Worm (Caenorhabditis elegans) whole organism, early embryonic: ENCODE measurements around the gene srsx-10.

Experiments
- B0310.2 ChIP-seq: sonication (generic microtip); optimal IDR thresholded peaks from 2 replicates; lab custom pipeline; 2016; ENCODE audit warnings: mild to moderate bottlenecking, missing genetic modification characterization, missing compliant biosample characterization
- F13C5.2 ChIP-seq: sonication (generic microtip); optimal IDR thresholded peaks from 2 replicates; lab custom pipeline; 2017; ENCODE audit warnings: mild to moderate bottlenecking, missing genetic modification characterization, inconsistent platforms, missing compliant biosample characterization
- aly-1 ChIP-seq: sonication (generic microtip); optimal IDR thresholded peaks from 2 replicates; lab custom pipeline; 2016; ENCODE audit warnings: missing genetic modification characterization, missing compliant biosample characterization
- ama-1 ChIP-seq: fragments of 150-350 bp; optimal IDR thresholded peaks from 2 replicates; lab custom pipeline; 2014
- ceh-13 ChIP-seq: fragments of 200-800 bp; sonication (Bioruptor generic); optimal IDR thresholded peaks from 2 replicates; lab custom pipeline; 2018; ENCODE audit warnings: mild to moderate bottlenecking, missing genetic modification characterization, missing compliant biosample characterization
- ceh-36 ChIP-seq: sonication (generic microtip); optimal IDR thresholded peaks from 2 replicates; lab custom pipeline; 2016; ENCODE audit warnings: missing genetic modification characterization, inconsistent platforms, missing compliant biosample characterization
- ets-7 ChIP-seq: sonication (generic microtip); optimal IDR thresholded peaks from 2 replicates; lab custom pipeline; 2016; ENCODE audit warnings: missing genotype, missing genetic modification characterization, missing compliant biosample characterization
- flt-1 ChIP-seq: fragments of 200-800 bp; sonication (Bioruptor generic); IDR thresholded peaks from 2 replicates; pipeline ENCODE4 v1.3.6; 2022; ENCODE audit warnings: missing genetic modification characterization, missing compliant biosample characterization
- hmbx-1 ChIP-seq: sonication (generic microtip); optimal IDR thresholded peaks from 2 replicates; lab custom pipeline; 2016; ENCODE audit warnings: mild to moderate bottlenecking, missing genetic modification characterization, missing compliant biosample characterization
- hmg-4 ChIP-seq: fragments of 200-800 bp; sonication (Bioruptor generic); optimal IDR thresholded peaks from 2 replicates; lab custom pipeline; 2018; ENCODE audit warnings: mild to moderate bottlenecking, missing genetic modification characterization, missing compliant biosample characterization
- hnd-1 ChIP-seq: sonication (generic microtip); optimal IDR thresholded peaks from 2 replicates; lab custom pipeline; 2016; ENCODE audit warnings: missing genetic modification characterization, missing compliant biosample characterization
- pes-1 ChIP-seq: fragments of 200-800 bp; sonication (Bioruptor generic); IDR thresholded peaks from 2 replicates; pipeline ENCODE4 v1.3.6; 2022; ENCODE audit warnings: missing genetic modification reagents, missing genetic modification characterization, missing compliant biosample characterization
- scrt-1 ChIP-seq: fragments of 200-800 bp; sonication (Bioruptor generic); IDR thresholded peaks from 2 replicates; pipeline ENCODE4 v1.3.6; 2022; ENCODE audit warnings: missing genetic modification characterization, missing compliant biosample characterization
- sea-1 ChIP-seq: fragments of 200-800 bp; sonication (Bioruptor generic); conservative IDR thresholded peaks from 2 replicates; pipeline ENCODE4 v1.3.6; 2022; ENCODE audit warnings: missing genetic modification characterization, missing compliant biosample characterization
- tbx-11 ChIP-seq: fragments of 200-800 bp; sonication (Bioruptor generic); IDR thresholded peaks from 2 replicates; pipeline ENCODE4 v1.3.6; 2022; ENCODE audit warnings: missing genetic modification characterization, missing compliant biosample characterization
- tbx-37 ChIP-seq: fragments of 200-800 bp; sonication (Bioruptor generic); conservative IDR thresholded peaks from 2 replicates; pipeline ENCODE4 v1.3.6; 2022; ENCODE audit warnings: missing genetic modification reagents, missing genetic modification characterization, missing compliant biosample characterization
- tra-4 ChIP-seq: sonication (generic microtip); optimal IDR thresholded peaks from 2 replicates; lab custom pipeline; 2017; ENCODE audit warnings: missing genetic modification characterization, missing compliant biosample characterization

Gene srsx-10

DNA sequence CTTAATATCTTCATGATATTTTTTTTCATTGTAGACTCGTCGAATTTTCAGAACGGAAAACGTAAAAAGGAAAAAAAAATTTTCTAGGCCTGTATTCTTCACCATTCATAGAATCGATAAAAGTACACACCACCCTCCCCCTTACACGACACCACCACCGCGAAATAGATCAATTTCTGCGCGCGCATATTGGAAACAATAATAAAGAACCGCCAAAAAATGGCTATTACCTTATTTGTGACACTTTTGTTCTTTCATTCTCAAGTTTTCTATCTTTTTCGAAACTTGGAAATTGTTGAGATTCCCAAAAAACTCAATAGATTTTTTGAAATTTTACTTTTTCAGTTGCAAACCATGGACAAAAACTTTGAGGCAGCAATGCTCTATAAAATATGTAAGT is 563 bp upstream of the srsx-10 start, which contains the start of gene F26G5.1:
F26G5.1 (plus strand) TSS at position 339 of the 400 bp plus-strand sequence.
- TF ChIP-seq sea-1 (GFP tag; lab: Robert Waterston, UW), result no peak
- TF ChIP-seq flt-1 (GFP tag; lab: Robert Waterston, UW), result no peak
- TF ChIP-seq tra-4, result no peak

- TF ChIP-seq tra-4 (no peak), pes-1 (no peak), ceh-36 (tag; lab: Kevin White, UChicago) (no peak), scrt-1 (GFP tag; lab: Robert Waterston, UW) (no peak), aly-1 (tag; lab: Kevin White, UChicago) (no peak), hmbx-1 (no peak), flt-1 (GFP tag; lab: Robert Waterston, UW) (no peak), tbx-37 (GFP tag; lab: Robert Waterston, UW) (no peak)
Measured at ce11 chrV:4972943-4973342, 1.6 kb downstream of the srsx-10 start, which contains the start of gene srsx-9. Gene srsx-9 (minus strand): TSS chrV:4973043.

ce11 chrV:4969503-4969902 is 5.1 kb downstream of the srsx-10 start:
- no peak for TF ChIP-seq pes-1
- no peak for TF ChIP-seq tbx-37 (GFP tag; lab: Robert Waterston, UW)
- no peak for TF ChIP-seq ets-7
- no peak for TF ChIP-seq tbx-11
- TF ChIP-seq hnd-1 (tag; lab: Kevin White, UChicago), result no peak
- no peak for TF ChIP-seq ama-1 (lab: Kevin White, UChicago)
- TF ChIP-seq ceh-13 (GFP tag; lab: Kevin White, UChicago), result no peak
- no peak for TF ChIP-seq F13C5.2
- no peak for TF ChIP-seq sea-1 (GFP tag; lab: Robert Waterston, UW)
- no peak for TF ChIP-seq B0310.2
- TF ChIP-seq hmg-4 (GFP tag; lab: Kevin White, UChicago), result no peak
- no peak for TF ChIP-seq flt-1 (GFP tag; lab: Robert Waterston, UW)
- no peak for TF ChIP-seq ceh-36 (tag; lab: Kevin White, UChicago)
- TF ChIP-seq hmbx-1, result no peak
- TF ChIP-seq aly-1 (tag; lab: Kevin White, UChicago), result no peak
- no peak for TF ChIP-seq tra-4
- no peak for TF ChIP-seq scrt-1 (GFP tag; lab: Robert Waterston, UW)

ce11 chrV:4968775-4969174 is 5.8 kb downstream of the srsx-10 start:
- TF ChIP-seq sea-1 (GFP tag; lab: Robert Waterston, UW) (no peak), ets-7 (no peak), tra-4 (no peak), F13C5.2 (no peak), ceh-36 (tag; lab: Kevin White, UChicago) (no peak), pes-1 (no peak), aly-1 (tag; lab: Kevin White, UChicago) (no peak), hnd-1 (tag; lab: Kevin White, UChicago) (no peak), flt-1 (GFP tag; lab: Robert Waterston, UW) (no peak), hmg-4 (GFP tag; lab: Kevin White, UChicago) (no peak), scrt-1 (GFP tag; lab: Robert Waterston, UW) (no peak), ama-1 (lab: Kevin White, UChicago) (no peak), tbx-11 (no peak), tbx-37 (GFP tag; lab: Robert Waterston, UW) (no peak), hmbx-1 (no peak)

DNA sequence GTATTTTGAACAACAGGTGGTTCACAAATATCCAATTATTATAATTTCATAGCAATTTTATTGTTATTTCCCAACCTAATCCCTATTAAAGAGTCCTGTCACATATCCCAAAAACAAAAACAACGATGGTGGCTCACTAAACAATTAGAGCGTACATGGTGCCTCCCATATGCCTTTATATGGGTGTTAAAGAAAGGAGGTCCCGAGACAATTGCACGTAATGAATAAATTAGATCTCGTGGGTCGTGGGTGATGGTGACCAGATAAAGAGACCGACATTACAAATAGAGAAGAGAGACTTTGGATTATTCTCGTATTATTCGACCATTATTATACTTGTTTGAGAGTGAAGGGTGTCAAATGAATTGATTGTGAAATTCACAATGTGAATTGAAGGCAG is 7.3 kb downstream of the srsx-10 start:
- 0 out of 2 replicates have a peak, but pooled peaks have one; percentile 10 for TF ChIP-seq pes-1
- TF ChIP-seq sea-1 (GFP tag; lab: Robert Waterston, UW), result no peak

ce11 chrV:4965790-4966189 is 8.8 kb downstream of the srsx-10 start:
- TF ChIP-seq tra-4, result no peak
- TF ChIP-seq pes-1, result no peak
- no peak for TF ChIP-seq scrt-1 (GFP tag; lab: Robert Waterston, UW)

DNA sequence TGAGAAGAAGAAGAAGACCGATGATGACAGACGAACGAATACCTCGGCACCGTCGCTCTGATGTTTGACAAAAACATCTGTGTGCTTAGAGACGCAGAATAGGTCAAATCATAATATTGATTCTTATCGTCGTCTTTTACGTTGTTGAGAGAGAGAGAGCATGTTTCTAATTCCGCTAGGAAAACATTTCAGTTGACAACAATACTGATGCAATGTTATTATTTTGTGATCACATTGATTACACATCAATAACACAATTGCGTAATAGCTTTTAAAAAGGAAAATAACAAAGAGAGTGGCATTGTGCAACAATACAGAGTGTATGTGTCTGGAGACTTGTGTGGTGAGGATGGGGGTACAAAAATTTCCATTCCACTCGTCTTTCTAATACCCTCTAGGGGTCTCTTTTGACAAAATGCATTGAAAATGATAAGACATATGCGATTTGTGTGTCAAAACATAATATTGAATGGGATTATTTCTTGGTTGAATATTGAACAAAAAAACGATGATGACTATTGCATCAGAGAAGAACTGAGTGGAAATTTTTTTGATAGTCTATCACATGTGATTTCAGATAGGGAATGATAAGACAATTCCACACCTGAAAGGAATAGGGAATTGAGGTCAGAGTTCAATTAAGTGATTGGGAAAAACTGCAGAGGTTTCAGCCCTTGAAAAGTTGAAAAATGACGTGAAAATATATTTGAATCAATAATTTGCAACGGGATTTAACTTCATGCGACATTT is 9.7 kb downstream of the srsx-10 start:
- TF ChIP-seq ceh-36 (tag; lab: Kevin White, UChicago) (no peak), aly-1 (tag; lab: Kevin White, UChicago) (no peak)

ce11 chrV:4964020-4964635 is 10.4 kb downstream of the srsx-10 start:
- TF ChIP-seq hmg-4 (GFP tag; lab: Kevin White, UChicago) (peak; percentile 52), scrt-1 (GFP tag; lab: Robert Waterston, UW) (peak; percentile 78), ceh-36 (tag; lab: Kevin White, UChicago) (peak; percentile 45), F13C5.2 (no peak)

ce11 chrV:4963606-4964005 is 11.0 kb downstream of the srsx-10 start:
- TF ChIP-seq pes-1 (no peak), ets-7 (no peak), hmg-4 (GFP tag; lab: Kevin White, UChicago) (no peak), tbx-11 (no peak), hmbx-1 (no peak), ceh-13 (GFP tag; lab: Kevin White, UChicago) (no peak), hnd-1 (tag; lab: Kevin White, UChicago) (no peak), B0310.2 (no peak), scrt-1 (GFP tag; lab: Robert Waterston, UW) (no peak), F13C5.2 (no peak), flt-1 (GFP tag; lab: Robert Waterston, UW) (no peak), ceh-36 (tag; lab: Kevin White, UChicago) (no peak), tra-4 (no peak)
